Fruit fly (Drosophila melanogaster) whole organism, pupa: ENCODE measurements around the gene CG33722.

ENCODE experiments used
- CG32121 ChIP-seq: fragments of 200-800 bp; sonication (Bioruptor generic); IDR thresholded peaks from 2 replicates; pipeline ENCODE4 v1.3.6; 2022; ENCODE audit warnings: missing biosample characterization, missing genetic modification characterization
- CG34367 ChIP-seq: fragments of 200-800 bp; sonication (Bioruptor generic); optimal IDR thresholded peaks from 2 replicates; lab custom pipeline; 2018; ENCODE audit warnings: missing biosample characterization, mild to moderate bottlenecking, missing genetic modification characterization
- CG4496 ChIP-seq: fragments of 200-800 bp; sonication (Bioruptor generic); IDR thresholded peaks from 3 replicates; pipeline ENCODE4 v1.3.6; 2022; ENCODE audit warnings: missing biosample characterization, missing genetic modification characterization
- EcR ChIP-seq: fragments of 200-800 bp; sonication (Bioruptor generic); optimal IDR thresholded peaks from 3 replicates; lab custom pipeline; 2019; ENCODE audit warnings: missing biosample characterization, missing genetic modification characterization, mild to moderate bottlenecking, moderate library complexity, missing genetic modification reagents
- Pif1B ChIP-seq: fragments of 200-800 bp; sonication (Bioruptor generic); optimal IDR thresholded peaks from 3 replicates; lab custom pipeline; 2016; ENCODE audit warnings: missing biosample characterization, missing genetic modification characterization
- fd96Ca ChIP-seq: fragments of 200-800 bp; sonication (Bioruptor generic); IDR thresholded peaks from 3 replicates; pipeline ENCODE4 v1.3.6; 2022; ENCODE audit warnings: missing biosample characterization, missing genetic modification characterization

dm6 chr3R:8215528-8216189, 28.2 kb upstream of the CG33722 start:
- no peak for TF ChIP-seq CG32121
- TF ChIP-seq EcR = no peak
- no peak for TF ChIP-seq Pif1B (GFP tag; lab: Kevin White, UChicago)
- TF ChIP-seq CG34367 (tag; lab: Kevin White, UChicago) = no peak
- no peak for TF ChIP-seq CG4496 (GFP tag; lab: Robert Waterston, UW)
- no peak for TF ChIP-seq fd96Ca
